Fruit fly (Drosophila melanogaster) whole organism, embryonic: ENCODE data around the gene CG9328.

Source experiments
- ATbp ChIP-seq: fragments of 200-800 bp; sonication (Bioruptor generic); optimal IDR thresholded peaks from 2 replicates; lab custom pipeline; 2017; ENCODE audit warnings: missing biosample characterization, mild to moderate bottlenecking, missing genetic modification characterization, missing genetic modification reagents
- Aef1 ChIP-seq: fragments of 200-800 bp; sonication (Bioruptor generic); IDR thresholded peaks from 3 replicates; pipeline ENCODE4 v1.3.6; 2022; ENCODE audit warnings: missing biosample characterization, missing genetic modification characterization
- B-H2 ChIP-seq: fragments of 200-800 bp; sonication (Bioruptor generic); optimal IDR thresholded peaks from 2 replicates; lab custom pipeline; 2018; ENCODE audit warnings: missing biosample characterization, mild to moderate bottlenecking, missing genetic modification characterization
- CG10959 ChIP-seq: fragments of 200-800 bp; sonication (Bioruptor generic); IDR thresholded peaks from 2 replicates; pipeline ENCODE4 v1.3.6; 2022; ENCODE audit warnings: missing biosample characterization, missing genetic modification characterization
- CG12104 ChIP-seq: fragments of 200-800 bp; sonication (Bioruptor generic); optimal IDR thresholded peaks from 3 replicates; lab custom pipeline; 2016; ENCODE audit warnings: missing biosample characterization, missing genetic modification characterization
- CG1529 ChIP-seq: fragments of 200-800 bp; sonication (Bioruptor generic); optimal IDR thresholded peaks from 3 replicates; lab custom pipeline; 2018; ENCODE audit warnings: missing biosample characterization, missing genetic modification characterization
- CG16815 ChIP-seq: fragments of 200-800 bp; sonication (Bioruptor generic); optimal IDR thresholded peaks from 3 replicates; lab custom pipeline; 2017; ENCODE audit warnings: missing biosample characterization, mild to moderate bottlenecking, missing genetic modification characterization
- CG2875 ChIP-seq: fragments of 200-800 bp; sonication (Bioruptor generic); optimal IDR thresholded peaks from 2 replicates; lab custom pipeline; 2017; ENCODE audit warnings: missing biosample characterization, mild to moderate bottlenecking, missing genetic modification characterization, missing genetic modification reagents
- CG30403 ChIP-seq: fragments of 200-800 bp; sonication (Bioruptor generic); optimal IDR thresholded peaks from 3 replicates; lab custom pipeline; 2016; ENCODE audit warnings: missing biosample characterization, missing genetic modification characterization
- CG32532 ChIP-seq: fragments of 200-800 bp; sonication (Bioruptor generic); IDR thresholded peaks from 2 replicates; pipeline ENCODE4 v1.3.6; 2022; ENCODE audit warnings: missing biosample characterization, missing genetic modification characterization
- CG3281 ChIP-seq: fragments of 200-800 bp; sonication (Bioruptor generic); optimal IDR thresholded peaks from 3 replicates; lab custom pipeline; 2017; ENCODE audit warnings: missing biosample characterization, mild to moderate bottlenecking, missing genetic modification characterization
- CG34224 ChIP-seq: fragments of 200-800 bp; sonication (Bioruptor generic); IDR thresholded peaks from 3 replicates; pipeline ENCODE4 v1.3.6; 2022; ENCODE audit warnings: missing biosample characterization, missing genetic modification characterization; ENCODE audit not compliant: partially characterized antibody
- CG3995 ChIP-seq: fragments of 200-800 bp; sonication (Bioruptor generic); optimal IDR thresholded peaks from 3 replicates; lab custom pipeline; 2016; ENCODE audit warnings: missing biosample characterization, missing genetic modification characterization
- CG42726 ChIP-seq: fragments of 200-800 bp; sonication (Bioruptor generic); IDR thresholded peaks from 2 replicates; pipeline ENCODE4 v1.3.6; 2022; ENCODE audit warnings: missing biosample characterization, missing genetic modification characterization; ENCODE audit not compliant: partially characterized antibody
- CG4404 ChIP-seq: fragments of 200-800 bp; sonication (Bioruptor generic); IDR thresholded peaks from 2 replicates; pipeline ENCODE4 v1.3.6; 2022; ENCODE audit warnings: missing biosample characterization, missing genetic modification characterization
- CG9727 ChIP-seq: fragments of 200-800 bp; sonication (Bioruptor generic); optimal IDR thresholded peaks from 3 replicates; lab custom pipeline; 2017; ENCODE audit warnings: missing biosample characterization, mild to moderate bottlenecking, missing genetic modification characterization
- D ChIP-seq, 2 experiments: fragments of 200-800 bp in 1 of 2; fragments of >200 bp in 1 of 2; sonication (Bioruptor generic) in 1 of 2; optimal IDR thresholded peaks; 2 replicates in 1 of 2; 3 replicates in 1 of 2; lab custom pipeline; 2017; ENCODE audit warnings: mild to moderate bottlenecking in 1 of 2, missing biosample characterization in 1 of 2, missing genetic modification characterization in 1 of 2, missing genetic modification reagents in 1 of 2
- Dfd ChIP-seq, 2 experiments: fragments of >200 bp; optimal IDR thresholded peaks; 2 replicates each; lab custom pipeline; 2017; ENCODE audit warnings: missing biosample characterization in 2 of 2, missing genetic modification characterization in 2 of 2
- Doc2 ChIP-seq: fragments of 200-800 bp; sonication (Bioruptor generic); IDR thresholded peaks from 2 replicates; pipeline ENCODE4 v1.3.6; 2022; ENCODE audit warnings: missing biosample characterization, missing genetic modification characterization
- Eip74EF ChIP-seq, 2 experiments: fragments of 200-800 bp in 1 of 2; fragments of >200 bp in 1 of 2; sonication (Bioruptor generic) in 1 of 2; optimal IDR thresholded peaks; 2 replicates each; lab custom pipeline; 2017 to 2019; ENCODE audit warnings: missing biosample characterization in 2 of 2, missing genetic modification characterization in 2 of 2, mild to moderate bottlenecking in 1 of 2, moderate library complexity in 1 of 2
- HLH54F ChIP-seq: fragments of 200-800 bp; sonication (Bioruptor generic); optimal IDR thresholded peaks from 3 replicates; lab custom pipeline; 2016; ENCODE audit warnings: missing biosample characterization, missing genetic modification characterization
- HLHmδ ChIP-seq: fragments of 200-800 bp; sonication (Bioruptor generic); optimal IDR thresholded peaks from 2 replicates; lab custom pipeline; 2018; ENCODE audit warnings: missing biosample characterization, mild to moderate bottlenecking, missing genetic modification characterization, moderate library complexity
- HmgD ChIP-seq: fragments of 200-800 bp; sonication (Bioruptor generic); optimal IDR thresholded peaks from 3 replicates; lab custom pipeline; 2016; ENCODE audit warnings: missing biosample characterization, missing genetic modification characterization
- NC2β ChIP-seq: fragments of 200-800 bp; sonication (Bioruptor generic); optimal IDR thresholded peaks from 2 replicates; lab custom pipeline; 2016; ENCODE audit warnings: missing biosample characterization, missing genetic modification characterization
- NK7.1 ChIP-seq: fragments of 200-800 bp; sonication (Bioruptor generic); optimal IDR thresholded peaks from 3 replicates; lab custom pipeline; 2016; ENCODE audit warnings: missing biosample characterization, missing genetic modification characterization
- Sry-β ChIP-seq: fragments of 200-800 bp; sonication (Bioruptor generic); optimal IDR thresholded peaks from 2 replicates; lab custom pipeline; 2018; ENCODE audit warnings: missing biosample characterization, mild to moderate bottlenecking, missing genetic modification characterization, moderate library complexity
- Stat92E ChIP-seq, 3 experiments: fragments of >200 bp in 2 of 3; fragments of 200-800 bp in 1 of 3; sonication (Bioruptor generic) in 1 of 3; optimal IDR thresholded peaks; 2 replicates each; lab custom pipeline; 2017 to 2019; ENCODE audit warnings: missing biosample characterization in 3 of 3, missing genetic modification characterization in 3 of 3, mild to moderate bottlenecking in 1 of 3, moderate library complexity in 1 of 3
- br ChIP-seq: fragments of >200 bp; optimal IDR thresholded peaks from 2 replicates; lab custom pipeline; 2017
- cg ChIP-seq: fragments of 200-800 bp; sonication (Bioruptor generic); optimal IDR thresholded peaks from 3 replicates; lab custom pipeline; 2019; ENCODE audit warnings: missing biosample characterization, mild to moderate bottlenecking, missing genetic modification characterization, moderate library complexity
- dysf ChIP-seq: fragments of 200-800 bp; sonication (Bioruptor generic); IDR thresholded peaks from 3 replicates; pipeline ENCODE4 v1.3.6; 2022; ENCODE audit warnings: missing biosample characterization, missing genetic modification characterization
- ewg ChIP-seq: fragments of 200-800 bp; sonication (Bioruptor generic); optimal IDR thresholded peaks from 3 replicates; lab custom pipeline; 2017; ENCODE audit warnings: mild to moderate bottlenecking, missing biosample characterization, missing genetic modification reagents, missing genetic modification characterization
- eyg ChIP-seq: fragments of 200-800 bp; sonication (Bioruptor generic); optimal IDR thresholded peaks from 3 replicates; lab custom pipeline; 2016; ENCODE audit warnings: missing biosample characterization, missing genetic modification characterization
- gce ChIP-seq: fragments of 200-800 bp; sonication (Bioruptor generic); IDR thresholded peaks from 3 replicates; pipeline ENCODE4 v1.3.6; 2022; ENCODE audit warnings: missing biosample characterization, missing genetic modification characterization
- gcm ChIP-seq: fragments of 200-800 bp; sonication (Bioruptor generic); optimal IDR thresholded peaks from 2 replicates; lab custom pipeline; 2019; ENCODE audit warnings: missing biosample characterization, mild to moderate bottlenecking, missing genetic modification characterization, moderate library complexity
- ind ChIP-seq: fragments of 200-800 bp; sonication (Bioruptor generic); optimal IDR thresholded peaks from 3 replicates; lab custom pipeline; 2016; ENCODE audit warnings: missing biosample characterization, missing genetic modification characterization
- kni ChIP-seq: fragments of 200-800 bp; sonication (Bioruptor generic); optimal IDR thresholded peaks from 3 replicates; lab custom pipeline; 2017; ENCODE audit warnings: mild to moderate bottlenecking, missing biosample characterization, missing genetic modification reagents, missing genetic modification characterization
- lab ChIP-seq: fragments of 200-800 bp; sonication (Bioruptor generic); optimal IDR thresholded peaks from 3 replicates; lab custom pipeline; 2017; ENCODE audit warnings: missing biosample characterization, missing genetic modification characterization, mild to moderate bottlenecking, moderate library complexity, missing genetic modification reagents
- lilli ChIP-seq: fragments of 200-800 bp; sonication (Bioruptor generic); optimal IDR thresholded peaks from 3 replicates; lab custom pipeline; 2016; ENCODE audit warnings: missing biosample characterization, missing genetic modification characterization
- mirr ChIP-seq: fragments of 200-800 bp; sonication (Bioruptor generic); optimal IDR thresholded peaks from 3 replicates; lab custom pipeline; 2018; ENCODE audit warnings: missing biosample characterization, mild to moderate bottlenecking, missing genetic modification characterization
- p53 ChIP-seq: fragments of 200-800 bp; sonication (Bioruptor generic); optimal IDR thresholded peaks from 2 replicates; lab custom pipeline; 2016; ENCODE audit warnings: missing biosample characterization, missing genetic modification characterization
- pfk ChIP-seq: fragments of 200-800 bp; sonication (Bioruptor generic); optimal IDR thresholded peaks from 2 replicates; lab custom pipeline; 2018; ENCODE audit warnings: missing biosample characterization, mild to moderate bottlenecking, missing genetic modification characterization, moderate library complexity
- ro ChIP-seq: fragments of 200-800 bp; sonication (Bioruptor generic); IDR thresholded peaks from 2 replicates; pipeline ENCODE4 v1.3.6; 2022; ENCODE audit warnings: missing biosample characterization, missing genetic modification characterization
- sens ChIP-seq: fragments of 200-800 bp; sonication (Bioruptor generic); peaks from one replicate; lab custom pipeline; 2016; ENCODE audit warnings: missing biosample characterization, missing genetic modification characterization
- sima ChIP-seq: fragments of 200-800 bp; sonication (Bioruptor generic); optimal IDR thresholded peaks from 2 replicates; lab custom pipeline; 2016; ENCODE audit warnings: missing biosample characterization, missing genetic modification characterization
- slou ChIP-seq: fragments of 200-800 bp; sonication (Bioruptor generic); optimal IDR thresholded peaks from 3 replicates; lab custom pipeline; 2016; ENCODE audit warnings: missing biosample characterization, missing genetic modification characterization
- tx ChIP-seq: fragments of 200-800 bp; sonication (Bioruptor generic); optimal IDR thresholded peaks from 2 replicates; lab custom pipeline; 2016; ENCODE audit warnings: missing biosample characterization, missing genetic modification characterization
- unpg ChIP-seq: fragments of 200-800 bp; sonication (Bioruptor generic); optimal IDR thresholded peaks from 3 replicates; lab custom pipeline; 2018; ENCODE audit warnings: missing biosample characterization, mild to moderate bottlenecking, missing genetic modification characterization, moderate library complexity
- usp ChIP-seq: fragments of >200 bp; optimal IDR thresholded peaks from 2 replicates; lab custom pipeline; 2017; ENCODE audit warnings: missing biosample characterization, missing genetic modification characterization

The CG9328 gene

dm6 chr2L:20799991-20800897 is 2.7 kb downstream of the CG9328 start (continued):
- TF ChIP-seq Doc2 (GFP tag; lab: Robert Waterston, UW), result no peak
- TF ChIP-seq gcm (GFP tag; lab: Kevin White, UChicago), result peak; percentile 47
- peak; percentile 55 for TF ChIP-seq CG12104 (GFP tag; lab: Kevin White, UChicago)
- TF ChIP-seq CG4404 (GFP tag; lab: Robert Waterston, UW), result peak; percentile 72
- peak; percentile 16 for TF ChIP-seq CG1529
- no peak for TF ChIP-seq Sry-β (GFP tag; lab: Kevin White, UChicago)
- TF ChIP-seq ATbp (GFP tag; lab: Kevin White, UChicago), result peak; percentile 52
- TF ChIP-seq sima (GFP tag; lab: Kevin White, UChicago), result peak; percentile 56
- TF ChIP-seq eyg (GFP tag; lab: Kevin White, UChicago), result peak; percentile 75
- TF ChIP-seq Stat92E (GFP tag; optimal IDR thresholded peaks at IDR 0.05; lab: Kevin White, UChicago), result no peak
- TF ChIP-seq mirr (GFP tag; lab: Kevin White, UChicago), result peak; percentile 35
- TF ChIP-seq D (optimal IDR thresholded peaks at IDR 0.05; lab: Kevin White, UChicago), result no peak
- TF ChIP-seq D (GFP tag; optimal IDR thresholded peaks at IDR 0.05; lab: Kevin White, UChicago), result peak; percentile 36
- peak; percentile 88 for TF ChIP-seq dysf
- peak; percentile 72 for TF ChIP-seq Aef1
- TF ChIP-seq gce (GFP tag; lab: Robert Waterston, UW), result peak; percentile 71; the same call in 1 of the 3 replicates
- peak; percentile 87 for TF ChIP-seq lilli (GFP tag; lab: Kevin White, UChicago)
- TF ChIP-seq br (lab: Kevin White, UChicago), result no peak
- TF ChIP-seq sens (GFP tag; lab: Kevin White, UChicago), result peak; percentile 93
- no peak for TF ChIP-seq Dfd (GFP tag; optimal IDR thresholded peaks at IDR 0.05; lab: Kevin White, UChicago)
- TF ChIP-seq pfk (GFP tag; lab: Kevin White, UChicago), result no peak
- peak; percentile 80 for TF ChIP-seq HLH54F
- peak; percentile 86 for TF ChIP-seq CG9727 (GFP tag; lab: Kevin White, UChicago)
- peak; percentile 78 for TF ChIP-seq B-H2 (GFP tag; lab: Kevin White, UChicago)
- TF ChIP-seq p53 (GFP tag; lab: Kevin White, UChicago), result peak; percentile 3
- TF ChIP-seq CG3995 (GFP tag; lab: Kevin White, UChicago), result peak; percentile 3
- TF ChIP-seq CG30403 (GFP tag; lab: Kevin White, UChicago), result peak; percentile 74
- TF ChIP-seq CG2875 (GFP tag; lab: Kevin White, UChicago), result no peak
- no peak for TF ChIP-seq Eip74EF (GFP tag; optimal IDR thresholded peaks at IDR 0.05; lab: Kevin White, UChicago)
- peak; percentile 61 for TF ChIP-seq NK7.1 (GFP tag; lab: Kevin White, UChicago)
- TF ChIP-seq cg (GFP tag; lab: Kevin White, UChicago), result peak; percentile 44
- no peak for TF ChIP-seq HLHmδ
- TF ChIP-seq CG3281, result peak; percentile 83
- peak; percentile 79 for TF ChIP-seq CG16815 (GFP tag; lab: Kevin White, UChicago)
- TF ChIP-seq CG10959 (GFP tag; lab: Robert Waterston, UW), result peak; percentile 53
- peak; percentile 77 for TF ChIP-seq ind (GFP tag; lab: Kevin White, UChicago)
- peak; percentile 92 for TF ChIP-seq lab (GFP tag; lab: Kevin White, UChicago)
- TF ChIP-seq kni (GFP tag; lab: Kevin White, UChicago), result peak; percentile 91
- TF ChIP-seq ewg (GFP tag; lab: Kevin White, UChicago), result peak; percentile 26
- TF ChIP-seq ro (GFP tag; lab: Robert Waterston, UW), result 0 out of 2 replicates have a peak, but pooled peaks have one; percentile 30
- TF ChIP-seq NC2β, result peak; percentile 63
- TF ChIP-seq tx (GFP tag; lab: Kevin White, UChicago), result peak; percentile 70
- peak; percentile 87 for TF ChIP-seq CG32532 (GFP tag; lab: Robert Waterston, UW)
- peak; percentile 14 for TF ChIP-seq HmgD
- peak; percentile 47 for TF ChIP-seq slou
- TF ChIP-seq CG42726 (GFP tag; lab: Robert Waterston, UW), result no peak
- TF ChIP-seq usp (GFP tag; lab: Kevin White, UChicago), result no peak
- TF ChIP-seq unpg (GFP tag; lab: Kevin White, UChicago), result peak; percentile 77
- TF ChIP-seq CG34224 (GFP tag; lab: Robert Waterston, UW), result peak; percentile 8; the same call in 1 of the 3 replicates
